Worm (Caenorhabditis elegans) whole organism, young adult: Measurements from ENCODE around the gene ama-1.

Experiments
- B0035.1 ChIP-seq: sonication (generic microtip); optimal IDR thresholded peaks from 2 replicates; lab custom pipeline; 2016; ENCODE audit warnings: missing genetic modification characterization, mild to moderate bottlenecking, missing compliant biosample characterization, missing genotype, missing genetic modification reagents
- ama-1 ChIP-seq, 3 experiments: fragments of 150-350 bp in 1 of 3; sonication (generic microtip) in 2 of 3; optimal IDR thresholded peaks; 2 replicates each; lab custom pipeline; 2014 to 2018; ENCODE audit warnings: missing biosample characterization in 2 of 3, missing genetic modification characterization in 2 of 3, missing genetic modification reagents in 2 of 3
- ceh-79 ChIP-seq: sonication (generic microtip); optimal IDR thresholded peaks from 2 replicates; lab custom pipeline; 2017; ENCODE audit warnings: mild to moderate bottlenecking, missing genetic modification characterization, missing compliant biosample characterization
- dox-1 ChIP-seq: fragments of 200-800 bp; sonication (Bioruptor generic); IDR thresholded peaks from 2 replicates; pipeline ENCODE4 v1.3.6; 2022; ENCODE audit warnings: missing genetic modification reagents, missing genetic modification characterization, missing compliant biosample characterization
- dpl-1 ChIP-seq: fragments of 150-350 bp; optimal IDR thresholded peaks from 2 replicates; lab custom pipeline; 2014; ENCODE audit warnings: missing biosample characterization, missing genetic modification reagents, missing genetic modification characterization
- efl-1 ChIP-seq: fragments of 150-350 bp; optimal IDR thresholded peaks from 2 replicates; lab custom pipeline; 2014; ENCODE audit warnings: missing biosample characterization, missing genetic modification reagents, missing genetic modification characterization
- let-526 ChIP-seq: fragments of 200-800 bp; sonication (Bioruptor generic); IDR thresholded peaks from 2 replicates; pipeline ENCODE4 v1.3.6; 2022; ENCODE audit warnings: missing genetic modification reagents, missing genetic modification characterization, missing compliant biosample characterization
- lin-26 ChIP-seq: fragments of 200-800 bp; sonication (Bioruptor generic); IDR thresholded peaks from 2 replicates; pipeline ENCODE4 v1.3.6; 2022; ENCODE audit warnings: missing genetic modification reagents, missing genetic modification characterization, missing compliant biosample characterization
- lir-1 ChIP-seq: fragments of 200-800 bp; sonication (Bioruptor generic); conservative IDR thresholded peaks from 2 replicates; pipeline ENCODE4 v1.3.6; 2022; ENCODE audit warnings: missing genetic modification reagents, missing genetic modification characterization, missing compliant biosample characterization
- nhr-90 ChIP-seq: sonication (generic microtip); optimal IDR thresholded peaks from 2 replicates; lab custom pipeline; 2016; ENCODE audit warnings: missing genotype, mild to moderate bottlenecking, missing genetic modification characterization, missing compliant biosample characterization
- snpc-4 ChIP-seq, 5 experiments: fragments of 150-350 bp in 1 of 5; sonication (generic microtip) in 4 of 5; optimal IDR thresholded peaks; 2 replicates each; lab custom pipeline; 2014 to 2018; ENCODE audit warnings: missing genetic modification characterization in 5 of 5, missing biosample characterization in 3 of 5, antibody characterized with exemption in 2 of 5, mild to moderate bottlenecking in 2 of 5, missing compliant biosample characterization in 2 of 5, missing genotype in 2 of 5, moderate library complexity in 2 of 5, missing genetic modification reagents in 1 of 5
- unc-62 ChIP-seq: fragments of 150-350 bp; optimal IDR thresholded peaks from 2 replicates; lab custom pipeline; 2014; ENCODE audit warnings: missing biosample characterization, missing genetic modification reagents, missing genetic modification characterization
- zim-3 ChIP-seq: sonication (generic microtip); optimal IDR thresholded peaks from 2 replicates; lab custom pipeline; 2017; ENCODE audit warnings: mild to moderate bottlenecking, missing genetic modification characterization, moderate library complexity, missing compliant biosample characterization
- ztf-6 ChIP-seq: fragments of 200-800 bp; sonication (Bioruptor generic); IDR thresholded peaks from 2 replicates; pipeline ENCODE4 v1.3.6; 2022; ENCODE audit warnings: missing genetic modification reagents, missing genetic modification characterization, missing compliant biosample characterization

- TF ChIP-seq snpc-4 (GFP tag; optimal IDR thresholded peaks at IDR 0.05; lab: Kevin White, UChicago) (no peak), snpc-4 (tag; optimal IDR thresholded peaks at IDR 0.05; lab: Kevin White, UChicago) (no peak), dox-1 (GFP tag; lab: Robert Waterston, UW) (no peak), zim-3 (tag; lab: Kevin White, UChicago) (no peak), dpl-1 (GFP tag; lab: Kevin White, UChicago) (no peak), nhr-90 (no peak), let-526 (GFP tag; lab: Robert Waterston, UW) (no peak), ceh-79 (tag; lab: Kevin White, UChicago) (no peak), B0035.1 (no peak), lin-26 (GFP tag; lab: Robert Waterston, UW) (no peak), lir-1 (GFP tag; lab: Robert Waterston, UW) (no peak), ztf-6 (GFP tag; lab: Robert Waterston, UW) (no peak), unc-62 (GFP tag; lab: Kevin White, UChicago) (no peak), efl-1 (no peak), ama-1 (optimal IDR thresholded peaks at IDR 0.05; lab: Kevin White, UChicago) (no peak), ama-1 (GFP tag; optimal IDR thresholded peaks at IDR 0.05; lab: Kevin White, UChicago) (no peak)
Observed at ce11 chrIV:4289267-4289666, 41.4 kb downstream of the ama-1 start, which contains the start of gene F15E6.5.
